Fruit fly (Drosophila melanogaster) whole organism, wandering third instar larva: Measurements from ENCODE around the gene Pfdn6.
A peak's percentile ranks its signal among the peaks of the same experiment; 100 is the strongest.

Source experiments
- Abd-B ChIP-seq: fragments of >200 bp; optimal IDR thresholded peaks from 2 replicates; lab custom pipeline; 2017; ENCODE audit warnings: missing biosample characterization, missing genetic modification characterization
- CG32264 ChIP-seq: fragments of 200-800 bp; sonication (Bioruptor generic); optimal IDR thresholded peaks from 2 replicates; lab custom pipeline; 2016; ENCODE audit warnings: missing biosample characterization, missing genetic modification characterization
- CG9705 ChIP-seq: fragments of 200-800 bp; sonication (Bioruptor generic); optimal IDR thresholded peaks from 2 replicates; lab custom pipeline; 2018; ENCODE audit warnings: missing biosample characterization, mild to moderate bottlenecking, missing genetic modification characterization
- CrebA ChIP-seq: fragments of 200-800 bp; sonication (Bioruptor generic); optimal IDR thresholded peaks from 2 replicates; lab custom pipeline; 2016; ENCODE audit warnings: missing biosample characterization, mild to moderate bottlenecking, missing genetic modification characterization, borderline replicate concordance
- Dfd ChIP-seq: fragments of >200 bp; optimal IDR thresholded peaks from 2 replicates; lab custom pipeline; 2017; ENCODE audit warnings: missing biosample characterization, missing genetic modification characterization
- Dif ChIP-seq: fragments of 200-275, 200-300 bp; sonication (Bioruptor generic); optimal IDR thresholded peaks from 2 replicates; lab custom pipeline; 2018; ENCODE audit warnings: missing biosample characterization, missing genetic modification characterization; ENCODE audit not compliant: partially characterized antibody
- GATAd ChIP-seq: sonication (Bioruptor generic); optimal IDR thresholded peaks from 2 replicates; lab custom pipeline; 2016; ENCODE audit warnings: missing biosample characterization, missing genetic modification characterization
- HLH106 ChIP-seq: fragments of 200-800 bp; optimal IDR thresholded peaks from 3 replicates; lab custom pipeline; 2019; ENCODE audit warnings: missing biosample characterization, mild to moderate bottlenecking, missing genetic modification characterization, moderate library complexity
- Hnf4 ChIP-seq: fragments of 200-800 bp; sonication (Bioruptor generic); optimal IDR thresholded peaks from 2 replicates; lab custom pipeline; 2016; ENCODE audit warnings: missing biosample characterization, mild to moderate bottlenecking, missing genetic modification characterization
- Hr78 ChIP-seq: fragments of >200 bp; optimal IDR thresholded peaks from 2 replicates; lab custom pipeline; 2017; ENCODE audit warnings: missing biosample characterization, missing genetic modification characterization
- Hr83 ChIP-seq: fragments of 200-300 bp; sonication (Bioruptor generic); optimal IDR thresholded peaks from 2 replicates; lab custom pipeline; 2016; ENCODE audit warnings: missing biosample characterization, mild to moderate bottlenecking, missing genetic modification characterization, moderate library complexity; ENCODE audit not compliant: poor library complexity, severe bottlenecking
- Jra ChIP-seq: sonication (Bioruptor generic); optimal IDR thresholded peaks from 2 replicates; lab custom pipeline; 2016; ENCODE audit warnings: missing biosample characterization, missing genetic modification characterization
- Mio ChIP-seq: sonication (Bioruptor generic); optimal IDR thresholded peaks from 2 replicates; lab custom pipeline; 2016; ENCODE audit warnings: missing biosample characterization, missing genetic modification characterization
- Myc ChIP-seq: fragments of >200 bp; optimal IDR thresholded peaks from 2 replicates; lab custom pipeline; 2017
- N ChIP-seq: fragments of >200 bp; optimal IDR thresholded peaks from 2 replicates; lab custom pipeline; 2018; ENCODE audit warnings: missing biosample characterization, missing external identifiers, missing genetic modification characterization
- OdsH ChIP-seq: fragments of 200-800 bp; sonication (Bioruptor generic); optimal IDR thresholded peaks from 2 replicates; lab custom pipeline; 2016; ENCODE audit warnings: missing biosample characterization, mild to moderate bottlenecking, missing genetic modification characterization
- Rel ChIP-seq, 2 experiments: fragments of 200-800 bp; sonication (Bioruptor generic) in 1 of 2; optimal IDR thresholded peaks; 2 replicates in 1 of 2; 3 replicates in 1 of 2; lab custom pipeline; 2016 to 2019; ENCODE audit warnings: mild to moderate bottlenecking in 2 of 2, missing biosample characterization in 2 of 2, missing genetic modification characterization in 2 of 2, moderate library complexity in 1 of 2
- Sp1 ChIP-seq: fragments of 200-800 bp; sonication (Bioruptor generic); optimal IDR thresholded peaks from 3 replicates; lab custom pipeline; 2019; ENCODE audit warnings: missing biosample characterization, mild to moderate bottlenecking, missing genetic modification characterization, moderate library complexity
- Vsx2 ChIP-seq: fragments of 200-300, 225-300 bp; sonication (Bioruptor generic); optimal IDR thresholded peaks from 2 replicates; lab custom pipeline; 2018; ENCODE audit warnings: missing biosample characterization, missing genetic modification characterization; ENCODE audit not compliant: partially characterized antibody
- br ChIP-seq: fragments of 200-800 bp; sonication (Bioruptor generic); optimal IDR thresholded peaks from 2 replicates; lab custom pipeline; 2016; ENCODE audit warnings: missing biosample characterization, missing genetic modification characterization
- brk ChIP-seq: fragments of 200-800 bp; sonication (Bioruptor generic); optimal IDR thresholded peaks from 2 replicates; lab custom pipeline; 2016; ENCODE audit warnings: missing biosample characterization, mild to moderate bottlenecking, missing genetic modification characterization
- dl ChIP-seq, 2 experiments: fragments of 175-275, 200-275 bp in 1 of 2; fragments of 200-275 bp in 1 of 2; sonication (Bioruptor generic); optimal IDR thresholded peaks; lab custom pipeline; 2018; ENCODE audit warnings: mild to moderate bottlenecking in 2 of 2, missing biosample characterization in 2 of 2, missing genetic modification characterization in 2 of 2, moderate library complexity in 2 of 2; ENCODE audit not compliant: partially characterized antibody in 2 of 2, insufficient read depth in 1 of 2
- dmrt93B ChIP-seq: fragments of 200-800 bp; sonication (Bioruptor generic); optimal IDR thresholded peaks from 2 replicates; lab custom pipeline; 2018; ENCODE audit warnings: missing biosample characterization, mild to moderate bottlenecking, missing genetic modification characterization
- dsf ChIP-seq: sonication (Bioruptor generic); optimal IDR thresholded peaks from 2 replicates; lab custom pipeline; 2016; ENCODE audit warnings: missing biosample characterization, missing genetic modification characterization, borderline replicate concordance
- ey ChIP-seq: fragments of 200-800 bp; sonication (Bioruptor generic); optimal IDR thresholded peaks from 2 replicates; lab custom pipeline; 2016; ENCODE audit warnings: missing biosample characterization, missing genetic modification characterization
- foxo ChIP-seq, 2 experiments: fragments of 200-800 bp; sonication (Bioruptor generic); optimal IDR thresholded peaks; 2 replicates in 1 of 2; 3 replicates in 1 of 2; lab custom pipeline; 2016 to 2017; ENCODE audit warnings: missing biosample characterization in 2 of 2, missing genetic modification characterization in 2 of 2
- fru ChIP-seq: fragments of 200-800 bp; sonication (Bioruptor generic); optimal IDR thresholded peaks from 3 replicates; lab custom pipeline; 2016; ENCODE audit warnings: missing biosample characterization, mild to moderate bottlenecking, missing genetic modification characterization
- h ChIP-seq: fragments of 200-800 bp; sonication (Bioruptor generic); optimal IDR thresholded peaks from 3 replicates; lab custom pipeline; 2016; ENCODE audit warnings: missing biosample characterization, mild to moderate bottlenecking, missing genetic modification characterization
- jim ChIP-seq: fragments of 175-275, 200-325 bp; sonication (Bioruptor generic); optimal IDR thresholded peaks from 2 replicates; lab custom pipeline; 2016; ENCODE audit warnings: missing biosample characterization, mild to moderate bottlenecking, missing genetic modification characterization
- lola ChIP-seq: fragments of >200 bp; optimal IDR thresholded peaks from 2 replicates; lab custom pipeline; 2017; ENCODE audit warnings: missing biosample characterization, missing genetic modification characterization
- pan ChIP-seq: fragments of >200 bp; optimal IDR thresholded peaks from 2 replicates; lab custom pipeline; 2017
- psq ChIP-seq: fragments of 200-800 bp; sonication (Bioruptor generic); optimal IDR thresholded peaks from 3 replicates; lab custom pipeline; 2017; ENCODE audit warnings: missing biosample characterization, mild to moderate bottlenecking, missing genetic modification characterization, moderate library complexity
- rgr ChIP-seq: fragments of 200-800 bp; sonication (Bioruptor generic); optimal IDR thresholded peaks from 3 replicates; lab custom pipeline; 2016; ENCODE audit warnings: missing biosample characterization, mild to moderate bottlenecking, missing genetic modification characterization
- sage ChIP-seq: fragments of 200-800 bp; sonication (Bioruptor generic); optimal IDR thresholded peaks from 2 replicates; lab custom pipeline; 2016; ENCODE audit warnings: missing biosample characterization, mild to moderate bottlenecking, missing genetic modification characterization
- sv ChIP-seq: fragments of 200-800 bp; sonication (Bioruptor generic); optimal IDR thresholded peaks from 3 replicates; lab custom pipeline; 2016; ENCODE audit warnings: missing biosample characterization, missing genetic modification characterization
- tai ChIP-seq: sonication (Bioruptor generic); optimal IDR thresholded peaks from 2 replicates; lab custom pipeline; 2016; ENCODE audit warnings: missing biosample characterization, missing genetic modification characterization
- usp ChIP-seq: fragments of >200 bp; optimal IDR thresholded peaks from 2 replicates; lab custom pipeline; 2017; ENCODE audit warnings: missing biosample characterization, missing genetic modification characterization
- woc ChIP-seq: sonication (Bioruptor generic); optimal IDR thresholded peaks from 2 replicates; lab custom pipeline; 2016; ENCODE audit warnings: missing biosample characterization, mild to moderate bottlenecking, missing genetic modification characterization

Pfdn6 gene

DNA sequence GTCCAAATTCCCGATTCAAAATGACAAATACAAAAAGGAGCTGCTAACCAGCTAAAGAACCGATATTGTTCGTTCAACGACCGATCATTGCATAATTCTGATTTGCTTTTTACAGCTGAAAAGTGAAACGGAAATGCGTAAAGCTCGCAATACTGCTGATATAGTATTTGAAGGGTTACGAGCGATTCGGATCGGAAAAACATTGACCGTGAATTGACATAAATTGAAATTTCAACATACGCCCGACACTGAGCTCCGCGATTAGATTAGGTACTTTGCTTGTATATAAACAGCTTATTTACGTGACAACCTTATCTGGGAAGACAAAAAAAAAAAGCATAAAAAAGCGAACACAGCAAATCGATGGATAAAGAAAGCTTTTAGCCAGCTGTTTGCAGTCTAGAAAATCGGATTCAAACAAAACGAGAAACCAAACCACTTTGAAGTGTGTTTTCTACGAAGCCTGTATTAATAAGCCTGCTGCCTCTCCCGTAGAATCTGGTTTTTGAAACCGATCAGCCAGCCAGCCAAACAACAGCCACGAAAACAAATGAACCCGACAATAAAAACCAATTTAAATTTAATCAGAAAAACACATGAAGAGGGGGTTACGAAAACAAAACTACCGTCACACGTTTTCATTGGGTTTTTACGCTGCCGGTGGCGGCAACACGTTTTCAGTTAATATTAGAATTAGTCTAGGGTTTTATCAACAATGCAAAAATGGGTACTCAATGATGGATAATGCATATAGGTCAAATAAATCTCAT, 21.8 kb upstream of the Pfdn6 start:
- no peak for TF ChIP-seq Rel (GFP tag; optimal IDR thresholded peaks at IDR 0.05; lab: Kevin White, UChicago)
- peak; percentile 71 for TF ChIP-seq Rel (tag; optimal IDR thresholded peaks at IDR 0.05; lab: Kevin White, UChicago)
- TF ChIP-seq GATAd = no peak

DNA sequence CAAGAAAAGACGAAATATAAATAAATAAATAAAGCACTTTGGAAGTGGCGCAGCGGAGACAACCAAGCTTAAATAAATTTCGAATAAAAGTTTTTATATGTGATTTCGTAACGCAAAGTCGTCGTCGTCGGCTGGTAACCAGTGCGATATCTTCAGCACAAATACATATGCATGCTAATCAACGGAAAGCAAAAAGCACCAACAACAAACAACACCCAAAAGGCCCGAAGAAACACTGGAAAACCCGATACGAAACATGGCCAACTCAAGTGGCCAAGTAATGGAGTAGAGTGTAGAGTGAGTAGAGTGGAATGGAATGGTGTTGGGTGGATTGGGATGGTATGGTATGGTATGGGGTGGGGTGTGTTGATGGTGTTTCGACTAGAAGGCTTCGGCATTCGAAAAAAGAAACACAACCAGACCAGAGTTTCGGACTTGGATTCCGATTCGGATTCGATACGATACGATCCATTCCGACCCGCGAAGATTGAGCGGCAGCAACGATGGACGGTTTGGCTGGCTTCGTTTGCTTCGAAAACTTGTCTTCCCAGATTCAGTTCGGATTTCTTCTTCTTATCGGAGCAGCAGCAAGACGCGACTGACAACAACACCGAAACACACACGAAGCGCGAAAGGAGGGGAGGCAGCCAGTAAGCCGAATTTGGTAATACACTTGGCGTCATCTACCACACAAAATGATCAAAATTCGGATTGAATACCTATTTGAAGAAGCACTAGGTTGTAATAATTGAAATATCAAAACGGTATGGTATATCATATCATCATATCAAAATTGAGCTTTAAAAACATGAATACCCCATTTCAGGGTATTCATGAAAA, 20.7 kb upstream of the Pfdn6 start:
- TF ChIP-seq CG9705 (peak; percentile 7), Mio (peak; percentile 87), sage (GFP tag; lab: Kevin White, UChicago) (peak; percentile 98), Jra (GFP tag; lab: Kevin White, UChicago) (peak; percentile 90), CG32264 (GFP tag; lab: Kevin White, UChicago) (peak; percentile 98), OdsH (peak; percentile 99), fru (GFP tag; lab: Kevin White, UChicago) (peak; percentile 97), Vsx2 (GFP tag; lab: Kevin White, UChicago) (peak; percentile 90), Dif (GFP tag; lab: Kevin White, UChicago) (peak; percentile 5), CrebA (peak; percentile 65), Abd-B (GFP tag; lab: Kevin White, UChicago) (no peak), brk (GFP tag; lab: Kevin White, UChicago) (peak; percentile 91), Hr78 (GFP tag; lab: Kevin White, UChicago) (no peak), jim (GFP tag; lab: Kevin White, UChicago) (peak; percentile 22), dsf (GFP tag; lab: Kevin White, UChicago) (peak; percentile 87), tai (GFP tag; lab: Kevin White, UChicago) (peak; percentile 95), foxo (GFP tag; optimal IDR thresholded peaks at IDR 0.05; lab: Kevin White, UChicago) (peak; percentile 93 to 98), Myc (lab: Kevin White, UChicago) (no peak), sv (peak; percentile 92), psq (GFP tag; lab: Kevin White, UChicago) (peak; percentile 98), Dfd (no peak), pan (lab: Kevin White, UChicago) (no peak), ey (GFP tag; lab: Kevin White, UChicago) (peak; percentile 99), h (GFP tag; lab: Kevin White, UChicago) (peak; percentile 99), br (GFP tag; lab: Kevin White, UChicago) (peak; percentile 99), rgr (GFP tag; lab: Kevin White, UChicago) (peak; percentile 99), GATAd (no peak), Hnf4 (peak; percentile 98), HLH106 (tag; lab: Kevin White, UChicago) (peak; percentile 96), Sp1 (GFP tag; lab: Kevin White, UChicago) (peak; percentile 98), usp (no peak), Rel (GFP tag; optimal IDR thresholded peaks at IDR 0.05; lab: Kevin White, UChicago) (peak; percentile 96), Rel (tag; optimal IDR thresholded peaks at IDR 0.05; lab: Kevin White, UChicago) (peak; percentile 73), woc (GFP tag; lab: Kevin White, UChicago) (peak; percentile 99), dmrt93B (GFP tag; lab: Kevin White, UChicago) (peak; percentile 82), N (GFP tag; lab: Kevin White, UChicago) (no peak), dl (GFP tag; optimal IDR thresholded peaks at IDR 0.05; lab: Kevin White, UChicago; ENCODE audit: insufficient read depth in 1 of 2, partially characterized antibody in 2 of 2) (no peak), Hr83 (GFP tag; lab: Kevin White, UChicago) (peak; percentile 64), lola (GFP tag; lab: Kevin White, UChicago) (no peak)
